Fruit fly (Drosophila melanogaster) whole organism, adult: ENCODE data around the gene CG12446.

Experiments
- CG11617 ChIP-seq: fragments of 200-800 bp; sonication (Bioruptor generic); optimal IDR thresholded peaks from 2 replicates; lab custom pipeline; 2017; ENCODE audit warnings: mild to moderate bottlenecking, missing biosample characterization, missing genetic modification reagents, missing genetic modification characterization
- CG12768 ChIP-seq: fragments of 200-800 bp; sonication (Bioruptor generic); optimal IDR thresholded peaks from 2 replicates; lab custom pipeline; 2017; ENCODE audit warnings: missing biosample characterization, missing genetic modification characterization, mild to moderate bottlenecking, moderate library complexity, missing genetic modification reagents
- CG14711 ChIP-seq: fragments of 200-800 bp; sonication (Bioruptor generic); optimal IDR thresholded peaks from 2 replicates; lab custom pipeline; 2018; ENCODE audit warnings: missing biosample characterization, mild to moderate bottlenecking, missing genetic modification characterization, moderate library complexity
- CG1620 ChIP-seq: fragments of 200-800 bp; sonication (Bioruptor generic); optimal IDR thresholded peaks from 2 replicates; lab custom pipeline; 2016; ENCODE audit warnings: missing biosample characterization, missing genetic modification characterization
- CG33017 ChIP-seq: fragments of 200-800 bp; sonication (Bioruptor generic); optimal IDR thresholded peaks from 2 replicates; lab custom pipeline; 2018; ENCODE audit warnings: missing biosample characterization, mild to moderate bottlenecking, missing genetic modification characterization, moderate library complexity
- CG5204 ChIP-seq: fragments of 200-800 bp; sonication (Bioruptor generic); optimal IDR thresholded peaks from 2 replicates; lab custom pipeline; 2016; ENCODE audit warnings: missing biosample characterization, missing genetic modification characterization
- CG7045 ChIP-seq: fragments of 200-800 bp; sonication (Bioruptor generic); optimal IDR thresholded peaks from 2 replicates; lab custom pipeline; 2017; ENCODE audit warnings: missing biosample characterization, mild to moderate bottlenecking, missing genetic modification characterization
- CG7101 ChIP-seq: fragments of 200-800 bp; sonication (Bioruptor generic); optimal IDR thresholded peaks from 2 replicates; lab custom pipeline; 2018; ENCODE audit warnings: missing biosample characterization, mild to moderate bottlenecking, missing genetic modification characterization, moderate library complexity
- Clk ChIP-seq: fragments of 200-800 bp; sonication (Bioruptor generic); optimal IDR thresholded peaks from 2 replicates; lab custom pipeline; 2017; ENCODE audit warnings: missing biosample characterization, missing genetic modification characterization
- Crg-1 ChIP-seq: fragments of 200-800 bp; sonication (Bioruptor generic); optimal IDR thresholded peaks from 2 replicates; lab custom pipeline; 2016; ENCODE audit warnings: missing biosample characterization, missing genetic modification characterization
- Hr96 ChIP-seq: fragments of 200-800 bp; sonication (Bioruptor generic); optimal IDR thresholded peaks from 2 replicates; lab custom pipeline; 2016; ENCODE audit warnings: missing biosample characterization, missing genetic modification characterization
- Mnt ChIP-seq: fragments of 200-800 bp; sonication (Bioruptor generic); optimal IDR thresholded peaks from 2 replicates; lab custom pipeline; 2016; ENCODE audit warnings: missing biosample characterization, mild to moderate bottlenecking, missing genetic modification characterization
- cic ChIP-seq: fragments of 200-800 bp; sonication (Bioruptor generic); optimal IDR thresholded peaks from 2 replicates; lab custom pipeline; 2017; ENCODE audit warnings: missing biosample characterization, mild to moderate bottlenecking, missing genetic modification characterization, moderate library complexity
- cnc ChIP-seq, 2 experiments: fragments of >200 bp; optimal IDR thresholded peaks; 2 replicates each; lab custom pipeline; 2017
- kay ChIP-seq: fragments of 200-800 bp; sonication (Bioruptor generic); peaks from one replicate; lab custom pipeline; 2016; ENCODE audit warnings: missing biosample characterization, missing genetic modification characterization, borderline replicate concordance
- ovo ChIP-seq: fragments of 200-800 bp; sonication (Bioruptor generic); optimal IDR thresholded peaks from 2 replicates; lab custom pipeline; 2016; ENCODE audit warnings: missing biosample characterization, missing genetic modification characterization
- pad ChIP-seq: fragments of 200-800 bp; sonication (Bioruptor generic); optimal IDR thresholded peaks from 3 replicates; lab custom pipeline; 2017; ENCODE audit warnings: missing biosample characterization, missing genetic modification characterization, mild to moderate bottlenecking, moderate library complexity, missing genetic modification reagents
- tj ChIP-seq: fragments of 200-800 bp; sonication (Bioruptor generic); optimal IDR thresholded peaks from 3 replicates; lab custom pipeline; 2017; ENCODE audit warnings: missing biosample characterization, mild to moderate bottlenecking, missing genetic modification characterization, moderate library complexity
- toe ChIP-seq: fragments of 200-800 bp; sonication (Bioruptor generic); optimal IDR thresholded peaks from 2 replicates; lab custom pipeline; 2016; ENCODE audit warnings: missing biosample characterization, missing genetic modification characterization

Gene CG12446

DNA sequence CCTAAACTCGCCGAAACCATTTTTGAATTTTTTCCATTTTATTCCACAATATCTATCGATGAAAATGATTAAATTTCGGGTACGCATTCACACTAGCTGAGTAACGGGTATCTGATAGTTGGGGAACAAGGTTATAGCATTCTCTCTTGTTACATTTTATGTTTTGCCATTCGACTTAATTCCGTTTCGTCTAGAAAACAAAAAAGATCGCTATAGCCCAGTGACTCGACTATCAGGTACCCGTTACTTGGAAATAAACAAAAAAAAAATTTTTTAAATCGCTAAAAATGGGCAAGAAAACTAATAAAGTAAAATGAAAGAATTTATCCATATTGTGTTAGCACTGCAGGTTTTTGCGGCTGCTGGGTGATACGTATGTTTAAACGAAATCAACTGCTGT is 26.7 kb upstream of the CG12446 start:
- TF ChIP-seq Crg-1 (GFP tag; lab: Kevin White, UChicago) = no peak
- TF ChIP-seq tj = no peak
- no peak for TF ChIP-seq Mnt (GFP tag; lab: Kevin White, UChicago)
- no peak for TF ChIP-seq pad (GFP tag; lab: Kevin White, UChicago)
- no peak for TF ChIP-seq CG7101 (tag; lab: Kevin White, UChicago)
- TF ChIP-seq cnc (optimal IDR thresholded peaks at IDR 0.05; lab: Kevin White, UChicago) = no peak
- no peak for TF ChIP-seq Hr96 (GFP tag; lab: Kevin White, UChicago)
- no peak for TF ChIP-seq CG14711 (tag; lab: Kevin White, UChicago)
- TF ChIP-seq CG1620 (GFP tag; lab: Kevin White, UChicago) = no peak
- no peak for TF ChIP-seq CG11617 (GFP tag; lab: Kevin White, UChicago)
- no peak for TF ChIP-seq CG5204 (GFP tag; lab: Kevin White, UChicago)
- TF ChIP-seq CG7045 (GFP tag; lab: Kevin White, UChicago) = no peak
- no peak for TF ChIP-seq CG33017 (tag; lab: Kevin White, UChicago)
- TF ChIP-seq ovo (GFP tag; lab: Kevin White, UChicago) = no peak
- no peak for TF ChIP-seq Clk
- TF ChIP-seq CG12768 (GFP tag; lab: Kevin White, UChicago) = no peak
- TF ChIP-seq toe (GFP tag; lab: Kevin White, UChicago) = no peak

DNA sequence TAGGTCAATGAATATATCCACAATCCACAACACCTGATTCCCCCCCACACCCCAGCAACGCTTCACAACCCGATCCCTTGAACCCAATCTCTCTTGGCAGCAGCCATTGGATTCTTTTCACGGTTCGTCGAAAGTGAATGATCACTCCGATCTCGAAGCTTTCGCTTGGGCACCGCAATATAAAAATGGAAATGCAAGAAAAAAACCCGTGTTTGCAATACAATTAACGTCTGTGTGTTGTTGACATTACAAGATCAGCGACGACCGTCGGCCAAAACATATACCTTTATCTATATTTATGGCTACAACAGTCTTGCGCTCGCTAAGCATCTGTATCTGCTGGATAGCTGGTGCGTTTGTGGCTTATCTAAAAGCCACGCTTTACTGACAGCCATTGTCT is 25.6 kb upstream of the CG12446 start:
- TF ChIP-seq Crg-1 (GFP tag; lab: Kevin White, UChicago) (no peak), CG12768 (GFP tag; lab: Kevin White, UChicago) (no peak), CG33017 (tag; lab: Kevin White, UChicago) (no peak), CG1620 (GFP tag; lab: Kevin White, UChicago) (no peak), CG7045 (GFP tag; lab: Kevin White, UChicago) (no peak), Mnt (GFP tag; lab: Kevin White, UChicago) (no peak), kay (GFP tag; lab: Kevin White, UChicago) (no peak), cic (GFP tag; lab: Kevin White, UChicago) (no peak), ovo (GFP tag; lab: Kevin White, UChicago) (no peak), Clk (no peak), Hr96 (GFP tag; lab: Kevin White, UChicago) (no peak), pad (GFP tag; lab: Kevin White, UChicago) (no peak), toe (GFP tag; lab: Kevin White, UChicago) (no peak), tj (no peak), CG11617 (GFP tag; lab: Kevin White, UChicago) (no peak), CG7101 (tag; lab: Kevin White, UChicago) (no peak)

DNA sequence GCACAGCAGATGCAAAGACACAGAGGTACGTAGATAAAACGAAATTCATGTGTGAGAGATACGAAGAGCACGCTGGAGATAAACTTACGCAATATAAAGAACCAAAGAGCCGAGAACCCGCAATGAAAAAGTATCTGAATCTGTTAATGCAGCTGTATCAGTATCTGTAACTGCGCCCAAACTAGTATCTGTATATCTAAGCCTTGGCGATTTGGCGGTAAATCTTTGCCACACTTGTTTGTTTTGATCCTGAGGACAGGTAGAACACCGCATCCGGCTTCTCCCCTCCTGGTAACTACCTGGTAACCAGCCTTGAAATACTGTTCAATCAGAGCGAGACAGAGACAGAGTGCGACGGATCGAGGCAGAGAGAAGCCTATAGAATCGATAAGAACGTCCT is 24.7 kb upstream of the CG12446 start:
- TF ChIP-seq Clk (no peak), CG33017 (tag; lab: Kevin White, UChicago) (no peak), CG1620 (GFP tag; lab: Kevin White, UChicago) (no peak), CG7045 (GFP tag; lab: Kevin White, UChicago) (no peak), Crg-1 (GFP tag; lab: Kevin White, UChicago) (no peak), pad (GFP tag; lab: Kevin White, UChicago) (no peak), kay (GFP tag; lab: Kevin White, UChicago) (no peak), Hr96 (GFP tag; lab: Kevin White, UChicago) (no peak), CG14711 (tag; lab: Kevin White, UChicago) (no peak), CG7101 (tag; lab: Kevin White, UChicago) (no peak), ovo (GFP tag; lab: Kevin White, UChicago) (no peak), CG12768 (GFP tag; lab: Kevin White, UChicago) (no peak), cnc (optimal IDR thresholded peaks at IDR 0.05; lab: Kevin White, UChicago) (no peak), CG5204 (GFP tag; lab: Kevin White, UChicago) (no peak)

DNA sequence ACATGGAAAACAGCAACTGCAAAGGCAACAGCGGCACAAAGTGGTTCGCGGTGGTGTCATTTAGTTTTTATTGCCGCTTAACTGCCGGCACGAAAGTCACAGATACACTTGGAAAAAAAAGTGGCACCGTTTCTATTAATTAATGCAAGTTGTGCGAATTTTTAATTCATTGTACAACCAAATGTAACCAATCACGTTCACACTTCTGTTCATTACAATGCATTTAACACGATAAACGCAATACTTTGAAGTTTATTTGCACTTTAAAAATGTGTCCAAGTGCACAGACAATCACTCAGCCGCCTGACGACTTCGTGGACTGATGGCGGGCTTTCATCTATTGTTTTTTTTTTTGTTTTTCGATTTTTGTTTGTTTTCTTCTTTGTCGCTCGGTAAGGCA is 21.8 kb upstream of the CG12446 start:
- TF ChIP-seq kay (GFP tag; lab: Kevin White, UChicago) = no peak
- TF ChIP-seq CG12768 (GFP tag; lab: Kevin White, UChicago) = no peak
- no peak for TF ChIP-seq ovo (GFP tag; lab: Kevin White, UChicago)
- TF ChIP-seq CG5204 (GFP tag; lab: Kevin White, UChicago) = no peak
- TF ChIP-seq toe (GFP tag; lab: Kevin White, UChicago) = no peak
- no peak for TF ChIP-seq tj
- TF ChIP-seq CG7101 (tag; lab: Kevin White, UChicago) = no peak
- no peak for TF ChIP-seq CG33017 (tag; lab: Kevin White, UChicago)
- no peak for TF ChIP-seq pad (GFP tag; lab: Kevin White, UChicago)
- TF ChIP-seq Mnt (GFP tag; lab: Kevin White, UChicago) = no peak
- no peak for TF ChIP-seq Crg-1 (GFP tag; lab: Kevin White, UChicago)
- TF ChIP-seq Hr96 (GFP tag; lab: Kevin White, UChicago) = no peak
- no peak for TF ChIP-seq CG1620 (GFP tag; lab: Kevin White, UChicago)
- no peak for TF ChIP-seq Clk
- TF ChIP-seq CG11617 (GFP tag; lab: Kevin White, UChicago) = no peak
- TF ChIP-seq cic (GFP tag; lab: Kevin White, UChicago) = no peak

DNA sequence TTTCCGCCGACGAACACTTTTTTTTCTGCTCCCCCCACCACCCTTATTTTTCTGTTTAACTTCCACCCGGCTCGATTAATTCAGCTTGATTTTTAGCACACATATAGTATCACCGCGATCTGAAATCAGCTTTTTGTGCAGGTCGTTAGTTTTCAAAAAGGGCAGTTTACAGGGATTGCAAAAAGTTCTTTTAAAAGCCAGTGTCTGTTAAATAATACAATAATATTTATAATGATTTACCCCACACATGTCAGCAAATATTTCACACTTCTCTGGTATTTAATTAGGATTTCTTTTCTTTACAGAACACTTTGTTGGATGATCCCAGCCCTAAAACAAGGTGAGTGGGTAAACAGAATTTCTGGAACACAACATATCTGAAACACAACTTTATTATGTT is 20.4 kb upstream of the CG12446 start, which contains the start of gene CG42346:
Gene CG42346, plus strand, starts transcription at position 301 of the 400 bp plus-strand sequence.
- no peak for TF ChIP-seq toe (GFP tag; lab: Kevin White, UChicago)
- TF ChIP-seq CG5204 (GFP tag; lab: Kevin White, UChicago) = no peak
- no peak for TF ChIP-seq Clk
- no peak for TF ChIP-seq kay (GFP tag; lab: Kevin White, UChicago)

DNA sequence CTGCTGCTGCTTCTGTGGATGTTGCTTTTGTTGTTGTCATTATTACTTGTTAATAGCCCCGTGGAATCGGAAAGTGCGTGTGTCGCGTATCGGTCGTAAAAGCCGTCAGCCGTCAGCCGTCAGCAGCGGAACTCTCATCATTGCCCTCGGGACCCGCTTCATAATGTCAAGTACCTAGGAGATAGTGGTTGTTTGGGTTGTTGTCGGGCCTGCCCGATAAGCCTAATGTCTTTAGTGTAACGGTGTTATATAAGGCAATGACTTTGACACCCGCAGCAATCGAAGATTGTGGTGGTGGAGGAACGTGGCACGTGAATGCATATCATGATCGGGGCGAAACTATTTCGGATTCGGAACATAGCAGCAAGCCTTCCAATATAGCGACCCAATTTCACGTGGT is 18.8 kb upstream of the CG12446 start:
- TF ChIP-seq CG1620 (GFP tag; lab: Kevin White, UChicago) (no peak), CG7101 (tag; lab: Kevin White, UChicago) (no peak), kay (GFP tag; lab: Kevin White, UChicago) (no peak), Crg-1 (GFP tag; lab: Kevin White, UChicago) (no peak)
